Worm (Caenorhabditis elegans): Measurements from ENCODE around the gene eri-12.

- no peak for TF ChIP-seq elt-2 (tag; optimal IDR thresholded peaks at IDR 0.05)
- TF ChIP-seq pha-4 (tag; optimal IDR thresholded peaks at IDR 0.05): no peak
- TF ChIP-seq nfya-1 (tag; optimal IDR thresholded peaks at IDR 0.05): no peak
- TF ChIP-seq ceh-48 (tag; optimal IDR thresholded peaks at IDR 0.05): no peak
- TF ChIP-seq F13H6.1 (tag; optimal IDR thresholded peaks at IDR 0.05): no peak
- no peak for TF ChIP-seq nhr-11 (tag; optimal IDR thresholded peaks at IDR 0.05)
- TF ChIP-seq pros-1 (tag; optimal IDR thresholded peaks at IDR 0.05): no peak
- TF ChIP-seq fkh-6 (tag; optimal IDR thresholded peaks at IDR 0.05): no peak
- TF ChIP-seq ceh-31 (tag; optimal IDR thresholded peaks at IDR 0.05): no peak
These were observed 27.9 kb upstream of the eri-12 start for ce11 chrIV:12128708-12129107.
